Worm (Caenorhabditis elegans) whole organism, L2 larva: Measurements from ENCODE around the gene Y46G5A.39.
A peak's percentile ranks its signal among the peaks of the same experiment; 100 is the strongest.

Source experiments
- C34F6.9 ChIP-seq: fragments of 150-350 bp; optimal IDR thresholded peaks from 2 replicates; lab custom pipeline; 2014; ENCODE audit warnings: missing biosample characterization, missing genetic modification characterization
- R02D3.7 ChIP-seq: fragments of 150-350 bp; optimal IDR thresholded peaks from 2 replicates; lab custom pipeline; 2014; ENCODE audit warnings: missing biosample characterization, missing genetic modification characterization
- Y55F3AM.14 ChIP-seq: fragments of 200-800 bp; sonication (Bioruptor generic); optimal IDR thresholded peaks from 2 replicates; lab custom pipeline; 2018; ENCODE audit warnings: mild to moderate bottlenecking, missing genetic modification characterization, missing compliant biosample characterization
- alr-1 ChIP-seq: fragments of 150-350 bp; optimal IDR thresholded peaks from 2 replicates; lab custom pipeline; 2014; ENCODE audit warnings: missing biosample characterization, missing genetic modification characterization
- blmp-1 ChIP-seq: sonication (generic microtip); optimal IDR thresholded peaks from 2 replicates; lab custom pipeline; 2017; ENCODE audit warnings: missing genetic modification characterization, mild to moderate bottlenecking, missing compliant biosample characterization, antibody characterized with exemption, moderate library complexity; ENCODE audit not compliant: insufficient read depth
- ceh-16 ChIP-seq: fragments of 150-350 bp; optimal IDR thresholded peaks from 2 replicates; lab custom pipeline; 2014; ENCODE audit warnings: missing biosample characterization, missing genetic modification characterization
- crh-2 ChIP-seq: sonication (generic microtip); optimal IDR thresholded peaks from 2 replicates; lab custom pipeline; 2017; ENCODE audit warnings: missing biosample characterization, missing genetic modification characterization
- egl-27 ChIP-seq: sonication (generic microtip); optimal IDR thresholded peaks from 3 replicates; lab custom pipeline; 2017; ENCODE audit warnings: missing biosample characterization, missing genetic modification reagents, missing genetic modification characterization
- elt-1 ChIP-seq: fragments of 150-350 bp; optimal IDR thresholded peaks from 2 replicates; lab custom pipeline; 2014; ENCODE audit warnings: missing biosample characterization, missing genetic modification characterization
- elt-3 ChIP-seq: sonication (generic microtip); optimal IDR thresholded peaks from 2 replicates; lab custom pipeline; 2017; ENCODE audit warnings: missing biosample characterization, missing genetic modification characterization
- gmeb-1 ChIP-seq: fragments of 150-350 bp; optimal IDR thresholded peaks from 2 replicates; lab custom pipeline; 2014; ENCODE audit warnings: missing biosample characterization, missing genetic modification characterization
- lin-11 ChIP-seq: fragments of 150-350 bp; sonication (generic microtip); optimal IDR thresholded peaks from 2 replicates; lab custom pipeline; 2014; ENCODE audit warnings: missing biosample characterization, missing genetic modification characterization, inconsistent platforms, mixed read lengths
- lin-13 ChIP-seq: fragments of 150-350 bp; optimal IDR thresholded peaks from 2 replicates; lab custom pipeline; 2014; ENCODE audit warnings: missing biosample characterization, missing genetic modification reagents, missing genetic modification characterization
- lsy-2 ChIP-seq, 2 experiments: fragments of 150-350 bp in 1 of 2; sonication (generic microtip) in 1 of 2; optimal IDR thresholded peaks; 2 replicates each; lab custom pipeline; 2014 to 2017; ENCODE audit warnings: missing biosample characterization in 2 of 2, missing genetic modification characterization in 2 of 2
- mab-5 ChIP-seq: fragments of 150-350 bp; optimal IDR thresholded peaks from 2 replicates; lab custom pipeline; 2014; ENCODE audit warnings: missing biosample characterization, missing genetic modification characterization
- mbf-1 ChIP-seq: sonication (generic microtip); optimal IDR thresholded peaks from 2 replicates; lab custom pipeline; 2017; ENCODE audit warnings: missing biosample characterization, missing genetic modification characterization
- nhr-10 ChIP-seq: sonication (generic microtip); optimal IDR thresholded peaks from 2 replicates; lab custom pipeline; 2017; ENCODE audit warnings: missing biosample characterization, missing genetic modification characterization
- nhr-11 ChIP-seq: fragments of 150-350 bp; optimal IDR thresholded peaks from 2 replicates; lab custom pipeline; 2014; ENCODE audit warnings: missing biosample characterization, missing genetic modification characterization
- nhr-12 ChIP-seq: fragments of 150-350 bp; optimal IDR thresholded peaks from 2 replicates; lab custom pipeline; 2014; ENCODE audit warnings: missing biosample characterization, missing genetic modification characterization
- nhr-129 ChIP-seq: fragments of 150-350 bp; optimal IDR thresholded peaks from 2 replicates; lab custom pipeline; 2014; ENCODE audit warnings: missing biosample characterization, missing genetic modification characterization
- nhr-25 ChIP-seq: fragments of 150-350 bp; sonication (generic microtip); optimal IDR thresholded peaks from 3 replicates; lab custom pipeline; 2014; ENCODE audit warnings: missing biosample characterization, missing genetic modification characterization
- nhr-77 ChIP-seq: fragments of 150-350 bp; optimal IDR thresholded peaks from 2 replicates; lab custom pipeline; 2014; ENCODE audit warnings: missing biosample characterization, missing genetic modification characterization
- peb-1 ChIP-seq: fragments of 150-350 bp; optimal IDR thresholded peaks from 2 replicates; lab custom pipeline; 2014; ENCODE audit warnings: missing biosample characterization, missing genetic modification characterization
- sem-4 ChIP-seq: fragments of 150-350 bp; optimal IDR thresholded peaks from 2 replicates; lab custom pipeline; 2014; ENCODE audit warnings: missing biosample characterization, missing genetic modification reagents, missing genetic modification characterization
- skn-1 ChIP-seq: sonication (generic microtip); optimal IDR thresholded peaks from 2 replicates; lab custom pipeline; 2017; ENCODE audit warnings: missing biosample characterization, missing genetic modification characterization
- sma-3 ChIP-seq: sonication (generic microtip); optimal IDR thresholded peaks from 2 replicates; lab custom pipeline; 2016; ENCODE audit warnings: missing genetic modification reagents, missing genetic modification characterization, missing compliant biosample characterization
- sma-9 ChIP-seq, 2 experiments: fragments of 150-350 bp in 1 of 2; sonication (generic microtip) in 1 of 2; optimal IDR thresholded peaks; 2 replicates each; lab custom pipeline; 2014 to 2016; ENCODE audit warnings: missing genetic modification characterization in 2 of 2, mild to moderate bottlenecking in 1 of 2, missing biosample characterization in 1 of 2, missing compliant biosample characterization in 1 of 2, missing genetic modification reagents in 1 of 2, moderate library complexity in 1 of 2
- snpc-4 ChIP-seq: fragments of 150-350 bp; optimal IDR thresholded peaks from 2 replicates; lab custom pipeline; 2014; ENCODE audit warnings: missing biosample characterization, missing genetic modification characterization
- unc-39 ChIP-seq: fragments of 150-350 bp; optimal IDR thresholded peaks from 2 replicates; lab custom pipeline; 2014; ENCODE audit warnings: missing biosample characterization, missing genetic modification characterization
- unc-55 ChIP-seq: fragments of 150-350 bp; sonication (generic microtip); optimal IDR thresholded peaks from 3 replicates; lab custom pipeline; 2014; ENCODE audit warnings: missing biosample characterization, missing genetic modification reagents, missing genetic modification characterization
- unc-62 ChIP-seq: fragments of 150-350 bp; optimal IDR thresholded peaks from 2 replicates; lab custom pipeline; 2014; ENCODE audit warnings: missing biosample characterization, missing genetic modification reagents, missing genetic modification characterization
- zag-1 ChIP-seq: fragments of 150-350 bp; optimal IDR thresholded peaks from 2 replicates; lab custom pipeline; 2014; ENCODE audit warnings: missing biosample characterization, missing genetic modification characterization
- ztf-11 ChIP-seq: sonication (generic microtip); optimal IDR thresholded peaks from 2 replicates; lab custom pipeline; 2017; ENCODE audit warnings: missing biosample characterization, missing genetic modification characterization
- ztf-4 ChIP-seq: fragments of 150-350 bp; optimal IDR thresholded peaks from 2 replicates; lab custom pipeline; 2014; ENCODE audit warnings: missing biosample characterization, missing genetic modification characterization

Y46G5A.39 gene

DNA sequence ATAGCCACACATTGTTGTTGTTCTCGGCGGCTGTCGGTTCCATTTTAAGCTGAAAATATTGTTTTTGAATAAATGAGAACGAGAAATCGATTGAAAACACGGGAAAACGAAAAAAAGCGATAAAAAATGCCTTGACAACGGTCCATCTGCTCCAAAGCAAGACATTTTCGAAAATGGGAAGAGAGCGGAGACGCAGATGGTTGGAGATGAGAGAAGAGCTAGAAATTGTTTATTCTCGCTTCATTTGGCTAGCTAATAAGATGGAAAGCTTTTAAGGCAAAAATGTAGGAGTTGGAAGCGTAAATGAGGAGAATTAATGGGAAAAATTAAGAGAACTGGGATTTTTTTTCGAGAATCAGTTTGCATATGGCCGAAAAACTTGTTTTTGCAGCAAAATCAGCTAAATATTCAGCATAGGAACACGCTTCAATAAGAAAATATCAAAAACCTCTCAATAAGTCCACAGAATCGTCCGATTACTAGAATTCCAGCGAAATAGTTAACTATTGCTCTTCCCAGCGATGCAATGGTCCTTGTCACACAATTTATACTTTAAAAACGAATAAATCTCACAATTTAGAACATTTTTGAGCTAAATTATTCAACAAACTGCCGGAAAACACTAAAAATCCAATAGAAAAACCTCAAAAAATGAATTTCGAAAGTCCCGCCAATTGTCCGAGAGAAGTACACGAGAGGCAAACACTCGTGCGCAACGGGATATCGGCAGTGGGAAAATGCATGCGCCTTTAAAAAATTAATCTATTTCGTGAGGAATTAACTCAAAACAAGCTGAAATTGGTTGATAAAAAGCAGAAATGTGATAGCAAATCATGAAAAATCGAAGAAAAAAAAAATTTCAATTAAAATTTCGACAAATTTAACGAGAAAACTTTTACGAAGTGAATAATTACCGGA is 15.1 kb downstream of the Y46G5A.39 start, which contains the start of gene pisy-1:
Gene pisy-1, minus strand, starts transcription at position 51 of the 918 bp plus-strand sequence.
- TF ChIP-seq crh-2 (peak; percentile 49), C34F6.9 (peak; percentile 71), zag-1 (tag; lab: Kevin White, UChicago) (no peak), alr-1 (tag; lab: Kevin White, UChicago) (no peak), sem-4 (tag; lab: Kevin White, UChicago) (peak; percentile 15), snpc-4 (tag; lab: Kevin White, UChicago) (peak; percentile 6), elt-3 (tag; lab: Kevin White, UChicago) (no peak), sma-9 (GFP tag; optimal IDR thresholded peaks at IDR 0.05; lab: Kevin White, UChicago) (peak; percentile 27), sma-9 (tag; optimal IDR thresholded peaks at IDR 0.05; lab: Kevin White, UChicago) (no peak), lin-11 (tag; lab: Kevin White, UChicago) (no peak), mbf-1 (tag; lab: Kevin White, UChicago) (no peak), mab-5 (tag; lab: Kevin White, UChicago) (no peak), gmeb-1 (tag; lab: Kevin White, UChicago) (peak; percentile 75), Y55F3AM.14 (GFP tag; lab: Kevin White, UChicago) (no peak), ztf-4 (tag; lab: Kevin White, UChicago) (no peak), lsy-2 (tag; optimal IDR thresholded peaks at IDR 0.05; lab: Kevin White, UChicago) (peak; percentile 26 to 73), lin-13 (GFP tag; lab: Kevin White, UChicago) (peak; percentile 49), sma-3 (no peak), unc-55 (GFP tag; lab: Kevin White, UChicago) (peak; percentile 82), nhr-129 (tag; lab: Kevin White, UChicago) (peak; percentile 56), nhr-12 (tag; lab: Kevin White, UChicago) (no peak), blmp-1 (tag; lab: Kevin White, UChicago) (no peak), nhr-25 (tag; lab: Kevin White, UChicago) (peak; percentile 44)

ce11 chrII:12736579-12736978 is 17.0 kb downstream of the Y46G5A.39 start, which contains the start of gene snrp-200:
Gene snrp-200 (minus strand): TSS chrII:12736910.
- TF ChIP-seq ztf-4 (tag; lab: Kevin White, UChicago) = no peak
- no peak for TF ChIP-seq elt-1 (tag; lab: Kevin White, UChicago)
- TF ChIP-seq peb-1 = no peak
- TF ChIP-seq R02D3.7 (tag; lab: Kevin White, UChicago) = no peak
- TF ChIP-seq ceh-16 (tag; lab: Kevin White, UChicago) = no peak
- TF ChIP-seq sma-3 = no peak

- TF ChIP-seq alr-1 (tag; lab: Kevin White, UChicago) = no peak
- no peak for TF ChIP-seq unc-62 (GFP tag; lab: Kevin White, UChicago)
- TF ChIP-seq skn-1 (tag; lab: Kevin White, UChicago) = no peak
- no peak for TF ChIP-seq nhr-11 (tag; lab: Kevin White, UChicago)
These were observed 23.7 kb downstream of the Y46G5A.39 start for ce11 chrII:12729952-12730351.

DNA sequence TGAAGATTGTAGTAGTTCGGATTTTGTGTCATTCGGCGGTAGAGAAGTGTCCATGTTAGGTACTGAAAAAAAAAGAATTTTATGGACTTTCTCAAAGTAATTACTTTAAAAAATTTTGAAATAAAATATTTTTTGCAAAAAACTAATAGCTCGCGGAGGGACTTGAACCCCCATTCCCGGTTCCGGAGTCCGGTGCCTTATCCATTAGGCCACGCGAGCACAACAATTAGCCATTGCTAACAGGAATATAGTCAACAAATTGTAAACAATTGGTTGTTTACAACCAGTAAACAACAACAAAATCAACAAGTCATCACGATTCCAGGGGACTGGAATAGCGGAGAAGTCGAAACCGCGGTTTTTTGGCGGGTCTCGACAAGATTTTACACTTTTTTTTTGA is 25.0 kb downstream of the Y46G5A.39 start:
- no peak for TF ChIP-seq mab-5 (tag; lab: Kevin White, UChicago)
- TF ChIP-seq sma-3 = no peak
- no peak for TF ChIP-seq skn-1 (tag; lab: Kevin White, UChicago)
- no peak for TF ChIP-seq nhr-77

ce11 chrII:12727871-12728270 is 25.8 kb downstream of the Y46G5A.39 start:
- TF ChIP-seq ceh-16 (tag; lab: Kevin White, UChicago) (no peak), zag-1 (tag; lab: Kevin White, UChicago) (no peak), snpc-4 (tag; lab: Kevin White, UChicago) (no peak), nhr-129 (tag; lab: Kevin White, UChicago) (no peak), nhr-10 (tag; lab: Kevin White, UChicago) (no peak), sma-3 (no peak), unc-39 (tag; lab: Kevin White, UChicago) (no peak), egl-27 (tag; lab: Kevin White, UChicago) (no peak), elt-1 (tag; lab: Kevin White, UChicago) (no peak), mbf-1 (tag; lab: Kevin White, UChicago) (no peak), ztf-11 (tag; lab: Kevin White, UChicago) (no peak), gmeb-1 (tag; lab: Kevin White, UChicago) (no peak)
